Worm (Caenorhabditis elegans): ENCODE data around the gene F21C10.3.

The F21C10.3 gene

DNA sequence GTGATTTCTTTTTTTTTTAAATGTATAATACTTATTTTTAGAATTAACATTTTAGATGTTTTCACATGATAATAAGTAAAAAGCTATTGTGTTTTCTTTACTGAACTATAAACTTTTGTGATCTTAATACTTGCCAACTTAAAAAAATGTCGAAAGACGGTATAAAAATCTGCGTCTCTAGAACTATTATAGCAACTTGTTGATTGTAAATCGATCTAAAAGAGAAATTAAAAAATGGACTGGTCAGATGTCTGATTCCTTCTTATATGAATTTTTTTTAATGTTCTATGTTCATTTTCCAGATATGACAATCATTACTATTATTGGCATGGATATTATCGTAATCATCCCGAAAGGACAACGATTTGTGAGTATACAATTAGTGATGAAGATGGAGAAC is at the start of gene F21C10.3:
F21C10.3 (plus strand) TSS at position 301 of the 400 bp plus-strand sequence.
- no peak for TF ChIP-seq hnd-1 (tag; optimal IDR thresholded peaks at IDR 0.05)
- no peak for TF ChIP-seq flt-1 (GFP tag; IDR thresholded peaks at IDR 0.05)
- no peak for TF ChIP-seq pes-1 (GFP tag; IDR thresholded peaks at IDR 0.05)
- TF ChIP-seq tra-4 (tag; optimal IDR thresholded peaks at IDR 0.05), result no peak
- no peak for TF ChIP-seq scrt-1 (GFP tag; IDR thresholded peaks at IDR 0.05)
- no peak for TF ChIP-seq sea-1 (GFP tag; conservative IDR thresholded peaks at IDR 0.05)
- TF ChIP-seq tbx-37 (GFP tag; conservative IDR thresholded peaks at IDR 0.05), result no peak
- TF ChIP-seq ceh-36 (tag; optimal IDR thresholded peaks at IDR 0.05), result no peak
- no peak for TF ChIP-seq F13C5.2 (tag; optimal IDR thresholded peaks at IDR 0.05)
- TF ChIP-seq B0310.2 (tag; optimal IDR thresholded peaks at IDR 0.05), result no peak
- TF ChIP-seq aly-1 (tag; optimal IDR thresholded peaks at IDR 0.05), result no peak
- no peak for TF ChIP-seq tbx-11 (GFP tag; IDR thresholded peaks at IDR 0.05)

- no peak for TF ChIP-seq hmbx-1 (tag; optimal IDR thresholded peaks at IDR 0.05)
- no peak for TF ChIP-seq tbx-37 (GFP tag; conservative IDR thresholded peaks at IDR 0.05)
- no peak for TF ChIP-seq tbx-11 (GFP tag; IDR thresholded peaks at IDR 0.05)
- no peak for TF ChIP-seq ceh-13 (GFP tag; optimal IDR thresholded peaks at IDR 0.05)
These were observed 48.9 kb upstream of the F21C10.3 start for ce11 chrV:9078815-9079525.

DNA sequence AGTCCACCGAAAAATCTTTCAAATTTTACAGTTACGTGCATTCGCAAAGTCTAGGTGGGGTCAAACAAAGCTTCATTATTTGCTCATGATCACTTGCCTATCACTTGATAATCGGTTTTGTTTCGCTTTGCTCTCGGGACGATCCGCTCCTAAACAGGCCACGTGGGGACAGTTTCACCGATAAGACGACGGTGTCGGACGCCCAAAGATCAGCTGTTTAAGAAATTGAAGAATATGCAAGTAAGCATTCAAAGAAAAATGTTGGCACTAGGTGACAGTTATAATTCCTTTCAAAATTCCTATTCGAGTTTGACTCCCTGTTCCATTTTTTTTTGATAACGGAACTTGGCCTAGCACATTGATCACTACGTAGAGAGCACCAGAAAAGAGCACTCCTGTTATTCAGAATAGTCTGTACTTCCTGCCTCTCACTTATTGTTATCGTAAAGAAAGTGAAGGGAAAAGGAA is 47.9 kb upstream of the F21C10.3 start:
- TF ChIP-seq B0310.2 (tag; optimal IDR thresholded peaks at IDR 0.05), result no peak
- TF ChIP-seq sea-1 (GFP tag; conservative IDR thresholded peaks at IDR 0.05), result no peak

DNA sequence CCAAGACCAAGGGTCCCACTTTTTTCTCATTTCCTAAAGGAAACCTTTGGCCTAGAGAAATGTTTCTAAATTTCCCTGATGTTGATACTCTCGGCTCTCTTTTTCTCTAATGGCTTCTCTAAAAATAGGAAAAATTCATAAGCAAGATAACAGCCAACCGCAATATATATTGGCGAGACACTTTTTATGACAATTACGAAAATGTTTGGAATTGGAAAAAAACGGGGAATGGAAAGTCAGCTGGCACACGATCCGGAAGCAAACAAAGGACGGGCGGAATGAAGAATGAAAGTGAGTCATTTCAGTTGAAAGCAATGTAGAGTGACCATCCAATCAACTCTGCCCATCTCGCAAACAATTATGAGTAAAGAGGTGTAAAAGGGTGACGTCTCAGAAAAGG is 46.5 kb upstream of the F21C10.3 start:
- no peak for TF ChIP-seq B0310.2 (tag; optimal IDR thresholded peaks at IDR 0.05)
- TF ChIP-seq F13C5.2 (tag; optimal IDR thresholded peaks at IDR 0.05), result no peak
- TF ChIP-seq hnd-1 (tag; optimal IDR thresholded peaks at IDR 0.05), result no peak
- no peak for TF ChIP-seq tbx-37 (GFP tag; conservative IDR thresholded peaks at IDR 0.05)
- no peak for TF ChIP-seq ceh-36 (tag; optimal IDR thresholded peaks at IDR 0.05)
- no peak for TF ChIP-seq aly-1 (tag; optimal IDR thresholded peaks at IDR 0.05)
- TF ChIP-seq hmg-4 (GFP tag; optimal IDR thresholded peaks at IDR 0.05), result no peak
- no peak for TF ChIP-seq ets-7 (tag; optimal IDR thresholded peaks at IDR 0.05)
- TF ChIP-seq sea-1 (GFP tag; conservative IDR thresholded peaks at IDR 0.05), result no peak
- no peak for TF ChIP-seq ama-1 (optimal IDR thresholded peaks at IDR 0.05)
- no peak for TF ChIP-seq flt-1 (GFP tag; IDR thresholded peaks at IDR 0.05)

ce11 chrV:9082350-9082749 is 45.5 kb upstream of the F21C10.3 start:
- TF ChIP-seq tbx-11 (GFP tag; IDR thresholded peaks at IDR 0.05) (no peak), flt-1 (GFP tag; IDR thresholded peaks at IDR 0.05) (no peak)

ce11 chrV:9084252-9084651 is 43.6 kb upstream of the F21C10.3 start:
- no peak for TF ChIP-seq sea-1 (GFP tag; conservative IDR thresholded peaks at IDR 0.05)
- TF ChIP-seq hmbx-1 (tag; optimal IDR thresholded peaks at IDR 0.05), result no peak
- TF ChIP-seq tbx-37 (GFP tag; conservative IDR thresholded peaks at IDR 0.05), result no peak
- TF ChIP-seq ceh-36 (tag; optimal IDR thresholded peaks at IDR 0.05), result no peak
- TF ChIP-seq ceh-13 (GFP tag; optimal IDR thresholded peaks at IDR 0.05), result no peak
- no peak for TF ChIP-seq hmg-4 (GFP tag; optimal IDR thresholded peaks at IDR 0.05)
- no peak for TF ChIP-seq ama-1 (optimal IDR thresholded peaks at IDR 0.05)
- TF ChIP-seq scrt-1 (GFP tag; IDR thresholded peaks at IDR 0.05), result no peak
- TF ChIP-seq hnd-1 (tag; optimal IDR thresholded peaks at IDR 0.05), result no peak
- no peak for TF ChIP-seq pes-1 (GFP tag; IDR thresholded peaks at IDR 0.05)
- no peak for TF ChIP-seq tbx-11 (GFP tag; IDR thresholded peaks at IDR 0.05)
- TF ChIP-seq ets-7 (tag; optimal IDR thresholded peaks at IDR 0.05), result no peak
- TF ChIP-seq F13C5.2 (tag; optimal IDR thresholded peaks at IDR 0.05), result no peak

- TF ChIP-seq B0310.2 (tag; optimal IDR thresholded peaks at IDR 0.05) (no peak), hmbx-1 (tag; optimal IDR thresholded peaks at IDR 0.05) (no peak), tra-4 (tag; optimal IDR thresholded peaks at IDR 0.05) (no peak), hnd-1 (tag; optimal IDR thresholded peaks at IDR 0.05) (no peak), tbx-11 (GFP tag; IDR thresholded peaks at IDR 0.05) (no peak), tbx-37 (GFP tag; conservative IDR thresholded peaks at IDR 0.05) (no peak), hmg-4 (GFP tag; optimal IDR thresholded peaks at IDR 0.05) (no peak), ceh-36 (tag; optimal IDR thresholded peaks at IDR 0.05) (no peak), scrt-1 (GFP tag; IDR thresholded peaks at IDR 0.05) (no peak), ama-1 (optimal IDR thresholded peaks at IDR 0.05) (no peak), aly-1 (tag; optimal IDR thresholded peaks at IDR 0.05) (no peak), sea-1 (GFP tag; conservative IDR thresholded peaks at IDR 0.05) (no peak), ets-7 (tag; optimal IDR thresholded peaks at IDR 0.05) (no peak), flt-1 (GFP tag; IDR thresholded peaks at IDR 0.05) (no peak)
These were observed 42.0 kb upstream of the F21C10.3 start for ce11 chrV:9085845-9086244.

DNA sequence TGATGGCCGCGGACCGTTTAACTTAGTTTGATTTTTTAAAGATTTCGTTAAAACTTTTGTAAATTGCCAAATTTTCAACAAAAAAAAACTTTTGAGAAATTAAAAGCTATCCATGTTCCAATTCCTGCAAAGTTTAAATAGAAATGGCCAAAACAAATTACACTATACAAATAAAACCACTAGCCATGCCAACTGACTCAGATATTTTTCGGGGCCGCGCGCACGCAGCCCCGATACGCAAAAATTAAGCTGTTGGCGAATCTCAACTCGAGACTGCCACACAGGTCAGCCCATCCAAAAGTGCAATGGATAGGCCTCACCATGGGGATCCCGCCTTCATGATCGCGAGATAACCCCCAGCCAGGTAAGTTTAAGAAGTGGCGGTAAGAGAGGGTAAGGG is 41.2 kb upstream of the F21C10.3 start:
- TF ChIP-seq sea-1 (GFP tag; conservative IDR thresholded peaks at IDR 0.05), result 0 out of 2 replicates have a peak, but pooled peaks have one; percentile 60
- 0 out of 2 replicates have a peak, but pooled peaks have one; percentile 47 for TF ChIP-seq pes-1 (GFP tag; IDR thresholded peaks at IDR 0.05)

DNA sequence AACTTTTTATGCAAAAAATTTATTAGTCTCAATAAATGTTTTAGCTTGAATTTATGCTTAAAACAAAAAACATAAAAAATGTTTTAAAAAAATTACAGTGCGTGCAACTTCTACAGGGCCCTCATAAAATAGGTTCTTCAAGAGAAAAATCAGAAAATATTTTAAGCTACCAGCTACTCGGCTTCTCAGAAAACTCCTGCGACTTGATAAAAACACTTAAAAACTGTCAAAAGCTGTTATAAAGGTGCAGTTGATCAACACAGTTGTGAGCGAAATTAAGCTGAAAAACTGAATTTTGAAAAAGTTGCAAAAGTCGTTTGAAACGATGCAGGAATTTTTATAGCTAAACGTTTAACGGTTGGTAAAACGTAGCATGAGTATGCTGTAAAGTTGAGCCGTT is 39.1 kb upstream of the F21C10.3 start:
- no peak for TF ChIP-seq hmbx-1 (tag; optimal IDR thresholded peaks at IDR 0.05)
- no peak for TF ChIP-seq tra-4 (tag; optimal IDR thresholded peaks at IDR 0.05)
- no peak for TF ChIP-seq tbx-37 (GFP tag; conservative IDR thresholded peaks at IDR 0.05)
- TF ChIP-seq pes-1 (GFP tag; IDR thresholded peaks at IDR 0.05), result 0 out of 2 replicates have a peak, but pooled peaks have one; percentile 39
- no peak for TF ChIP-seq ets-7 (tag; optimal IDR thresholded peaks at IDR 0.05)
- no peak; the same call in 1 of the 2 replicates for TF ChIP-seq flt-1 (GFP tag; IDR thresholded peaks at IDR 0.05)
- no peak for TF ChIP-seq ceh-36 (tag; optimal IDR thresholded peaks at IDR 0.05)
- no peak for TF ChIP-seq aly-1 (tag; optimal IDR thresholded peaks at IDR 0.05)
- peak; percentile 27; the same call in 1 of the 2 replicates for TF ChIP-seq tbx-11 (GFP tag; IDR thresholded peaks at IDR 0.05)
- TF ChIP-seq ama-1 (optimal IDR thresholded peaks at IDR 0.05), result peak; percentile 94
- TF ChIP-seq scrt-1 (GFP tag; IDR thresholded peaks at IDR 0.05), result no peak
- no peak for TF ChIP-seq hmg-4 (GFP tag; optimal IDR thresholded peaks at IDR 0.05)
- TF ChIP-seq hnd-1 (tag; optimal IDR thresholded peaks at IDR 0.05), result peak; percentile 54
- TF ChIP-seq B0310.2 (tag; optimal IDR thresholded peaks at IDR 0.05), result no peak
- TF ChIP-seq F13C5.2 (tag; optimal IDR thresholded peaks at IDR 0.05), result no peak
- TF ChIP-seq ceh-13 (GFP tag; optimal IDR thresholded peaks at IDR 0.05), result no peak
- peak; percentile 95 for TF ChIP-seq sea-1 (GFP tag; conservative IDR thresholded peaks at IDR 0.05)
